Worm (Caenorhabditis elegans): ENCODE measurements around the gene F53C11.1.

- TF ChIP-seq him-1 (tag; optimal IDR thresholded peaks at IDR 0.05), result no peak
- no peak for TF ChIP-seq dao-5 (tag; optimal IDR thresholded peaks at IDR 0.05)
Observed at ce11 chrV:13757349-13757748, 18.2 kb upstream of the F53C11.1 start.
